Worm (Caenorhabditis elegans): ENCODE data around the gene W04G3.11.

DNA sequence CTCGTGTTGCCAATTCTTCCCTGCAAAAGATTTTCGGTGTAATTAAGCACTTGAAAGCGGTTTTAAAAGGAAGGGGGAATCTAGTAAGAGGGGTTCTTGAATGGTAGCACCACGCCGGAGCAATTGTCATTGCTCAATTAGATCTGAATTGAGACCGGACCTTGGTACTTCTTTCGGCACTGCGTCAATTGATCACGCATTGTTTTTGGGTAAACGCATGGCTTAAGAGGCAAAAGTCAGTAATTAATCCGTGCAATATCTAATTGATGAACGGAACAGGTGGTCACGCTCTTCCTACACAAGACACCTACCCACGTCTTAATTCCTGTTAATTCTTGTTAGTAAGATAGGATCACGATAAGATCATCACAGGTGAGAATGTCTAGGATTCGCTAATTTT, 35.0 kb downstream of the W04G3.11 start:
- no peak for TF ChIP-seq ztf-11 (tag; optimal IDR thresholded peaks at IDR 0.05)
- TF ChIP-seq aly-2 (tag; optimal IDR thresholded peaks at IDR 0.05) = no peak
- no peak for TF ChIP-seq lin-11 (tag; optimal IDR thresholded peaks at IDR 0.05)
- no peak for TF ChIP-seq crh-2 (tag; optimal IDR thresholded peaks at IDR 0.05)
- TF ChIP-seq fos-1 (tag; optimal IDR thresholded peaks at IDR 0.05) = no peak
- TF ChIP-seq sem-4 (tag; optimal IDR thresholded peaks at IDR 0.05) = no peak
- no peak for TF ChIP-seq nhr-25 (tag; optimal IDR thresholded peaks at IDR 0.05)
- no peak for TF ChIP-seq snpc-4 (tag; optimal IDR thresholded peaks at IDR 0.05)
- TF ChIP-seq F13H6.1 (tag; optimal IDR thresholded peaks at IDR 0.05) = no peak
- TF ChIP-seq lsy-2 (tag; optimal IDR thresholded peaks at IDR 0.05) = no peak
- no peak for TF ChIP-seq mab-5 (tag; optimal IDR thresholded peaks at IDR 0.05)
- TF ChIP-seq nhr-77 (tag; optimal IDR thresholded peaks at IDR 0.05) = no peak
